Worm (Caenorhabditis elegans): ENCODE measurements around the gene gcl-1.

Gene gcl-1

ce11 chrIV:13389237-13389636, 23.5 kb downstream of the gcl-1 start:
- no peak for TF ChIP-seq mep-1 (tag; optimal IDR thresholded peaks at IDR 0.05)
- TF ChIP-seq attf-4 (tag; optimal IDR thresholded peaks at IDR 0.05) = no peak
- no peak for TF ChIP-seq ama-1 (optimal IDR thresholded peaks at IDR 0.05)
- peak; percentile 33; the same call in 1 of the 2 replicates for TF ChIP-seq nhr-42 (GFP tag; IDR thresholded peaks at IDR 0.05)
- no peak for TF ChIP-seq egl-27 (tag; optimal IDR thresholded peaks at IDR 0.05)
- no peak for TF ChIP-seq set-16 (GFP tag; IDR thresholded peaks at IDR 0.05)
- TF ChIP-seq lir-3 (tag; optimal IDR thresholded peaks at IDR 0.05) = no peak
- TF ChIP-seq aha-1 (tag) = no peak
- TF ChIP-seq duxl-1 (tag; optimal IDR thresholded peaks at IDR 0.05; ENCODE audit: poor library complexity) = peak; percentile 34
- no peak for TF ChIP-seq F37D6.2 (tag; optimal IDR thresholded peaks at IDR 0.05)
- TF ChIP-seq Y105C5A.15 (GFP tag; IDR thresholded peaks at IDR 0.05) = 0 out of 2 replicates have a peak, but pooled peaks have one; percentile 34
- no peak for TF ChIP-seq F49E8.2 (tag; optimal IDR thresholded peaks at IDR 0.05; ENCODE audit: borderline replicate concordance)
- TF ChIP-seq dmd-8 (GFP tag; IDR thresholded peaks at IDR 0.05) = 0 out of 2 replicates have a peak, but pooled peaks have one; percentile 49
- peak; percentile 38; the same call in 1 of the 2 replicates for TF ChIP-seq lin-1 (GFP tag; IDR thresholded peaks at IDR 0.05)
- TF ChIP-seq nhr-111 (GFP tag; optimal IDR thresholded peaks at IDR 0.05) = peak; percentile 43
- 0 out of 2 replicates have a peak, but pooled peaks have one; percentile 11 for TF ChIP-seq snpc-1.2 (GFP tag; IDR thresholded peaks at IDR 0.05)
- no peak for TF ChIP-seq nhr-25 (tag; optimal IDR thresholded peaks at IDR 0.05; ENCODE audit: borderline replicate concordance, insufficient read depth)
- TF ChIP-seq mxl-2 (GFP tag; conservative IDR thresholded peaks at IDR 0.05) = no peak
- 0 out of 2 replicates have a peak, but pooled peaks have one; percentile 26 for TF ChIP-seq tra-1 (GFP tag; IDR thresholded peaks at IDR 0.05)
- peak; percentile 67 for TF ChIP-seq egl-43 (GFP tag; IDR thresholded peaks at IDR 0.05)
- no peak for TF ChIP-seq hlh-11 (tag; optimal IDR thresholded peaks at IDR 0.05)

ce11 chrIV:13388779-13389178, 23.9 kb downstream of the gcl-1 start:
- no peak for TF ChIP-seq egl-43 (GFP tag; IDR thresholded peaks at IDR 0.05)
- TF ChIP-seq gei-8 (GFP tag; optimal IDR thresholded peaks at IDR 0.05) = no peak
- no peak for TF ChIP-seq ZK337.2 (GFP tag; IDR thresholded peaks at IDR 0.05)
- 0 out of 2 replicates have a peak, but pooled peaks have one; percentile 35 for TF ChIP-seq dmd-8 (GFP tag; IDR thresholded peaks at IDR 0.05)
- no peak for TF ChIP-seq Y75B8A.6 (GFP tag; IDR thresholded peaks at IDR 0.05)
- TF ChIP-seq nhr-28 (tag; optimal IDR thresholded peaks at IDR 0.05) = peak; percentile 32
- TF ChIP-seq lir-3 (tag; optimal IDR thresholded peaks at IDR 0.05) = no peak
- peak; percentile 13 for TF ChIP-seq jun-1 (tag; optimal IDR thresholded peaks at IDR 0.05)
- TF ChIP-seq dpl-1 (GFP tag; optimal IDR thresholded peaks at IDR 0.05) = no peak
- no peak for TF ChIP-seq ceh-28 (tag; optimal IDR thresholded peaks at IDR 0.05)
- TF ChIP-seq F37D6.2 (tag; optimal IDR thresholded peaks at IDR 0.05) = no peak
- no peak for TF ChIP-seq nhr-41 (GFP tag; IDR thresholded peaks at IDR 0.05)
- TF ChIP-seq nhr-237 (tag; optimal IDR thresholded peaks at IDR 0.05) = no peak
- TF ChIP-seq aha-1 (tag) = peak; percentile 95
- peak; percentile 5 for TF ChIP-seq duxl-1 (tag; optimal IDR thresholded peaks at IDR 0.05; ENCODE audit: poor library complexity)
- TF ChIP-seq madf-5 (GFP tag; IDR thresholded peaks at IDR 0.05) = no peak
- peak; percentile 50; the same call in 1 of the 2 replicates for TF ChIP-seq ctbp-1 (GFP tag; IDR thresholded peaks at IDR 0.05)
- TF ChIP-seq R02D3.7 (tag; optimal IDR thresholded peaks at IDR 0.05) = peak; percentile 33
- peak; percentile 94 for TF ChIP-seq ama-1 (optimal IDR thresholded peaks at IDR 0.05)
- TF ChIP-seq ceh-82 (tag; optimal IDR thresholded peaks at IDR 0.05) = no peak
- peak; percentile 0 to 80 for TF ChIP-seq lsy-2 (tag; optimal IDR thresholded peaks at IDR 0.05)
- no peak for TF ChIP-seq nhr-6 (tag; optimal IDR thresholded peaks at IDR 0.05)
- TF ChIP-seq dmd-6 (GFP tag; IDR thresholded peaks at IDR 0.05) = peak; percentile 30; the same call in 1 of the 2 replicates
- TF ChIP-seq lim-7 (GFP tag; IDR thresholded peaks at IDR 0.05) = no peak
- TF ChIP-seq lin-29 (GFP tag; IDR thresholded peaks at IDR 0.05) = no peak
- peak; percentile 90 for TF ChIP-seq nhr-10 (tag; optimal IDR thresholded peaks at IDR 0.05)
- no peak for TF ChIP-seq mdt-29 (GFP tag; IDR thresholded peaks at IDR 0.05)
- no peak for TF ChIP-seq ztf-7 (tag; optimal IDR thresholded peaks at IDR 0.05)
- TF ChIP-seq mep-1 (tag; optimal IDR thresholded peaks at IDR 0.05) = peak; percentile 83
- TF ChIP-seq dmd-9 (GFP tag; IDR thresholded peaks at IDR 0.05) = no peak
- TF ChIP-seq nhr-111 (GFP tag; optimal IDR thresholded peaks at IDR 0.05) = no peak
- TF ChIP-seq ceh-44 (GFP tag; IDR thresholded peaks at IDR 0.05) = no peak
- no peak for TF ChIP-seq ZK546.5 (tag; optimal IDR thresholded peaks at IDR 0.05)
- no peak for TF ChIP-seq unc-39 (tag; optimal IDR thresholded peaks at IDR 0.05)
- TF ChIP-seq madf-9 (GFP tag; conservative IDR thresholded peaks at IDR 0.05) = no peak
- no peak for TF ChIP-seq egl-27 (tag; optimal IDR thresholded peaks at IDR 0.05)
- TF ChIP-seq lin-38 (GFP tag; IDR thresholded peaks at IDR 0.05) = peak; percentile 70
- TF ChIP-seq nhr-77 (tag; optimal IDR thresholded peaks at IDR 0.05) = peak; percentile 60

Measured in whole organism, L4 larva.